Fruit fly (Drosophila melanogaster): ENCODE data around the gene CG5149.

CG5149 gene

DNA sequence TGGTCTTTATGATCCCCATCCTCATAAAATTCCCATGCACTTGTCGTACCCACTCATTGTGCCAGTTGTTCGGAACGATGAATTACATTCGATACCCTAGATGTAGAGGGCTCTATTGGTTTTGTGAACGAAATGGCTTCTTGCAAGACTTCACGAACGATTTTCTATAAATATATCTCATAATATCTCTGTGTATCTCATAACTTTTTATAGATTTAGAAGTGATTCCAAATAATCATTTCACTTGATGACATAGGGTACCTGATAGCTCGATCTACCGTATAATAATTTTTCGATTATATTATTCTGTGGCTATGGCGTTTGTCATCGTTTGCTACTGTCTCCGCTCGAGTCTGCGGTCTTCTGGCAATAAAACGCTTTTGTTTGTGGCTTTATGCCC is 8.9 kb upstream of the CG5149 start (continued):
- TF ChIP-seq CG1832 (GFP tag; optimal IDR thresholded peaks at IDR 0.05) = no peak
- TF ChIP-seq CG13894 (tag; optimal IDR thresholded peaks at IDR 0.05) = peak; percentile 40
- TF ChIP-seq CG15073 (GFP tag; optimal IDR thresholded peaks at IDR 0.05) = no peak
- TF ChIP-seq CG16863 (GFP tag; optimal IDR thresholded peaks at IDR 0.05) = no peak
- TF ChIP-seq slbo (GFP tag; IDR thresholded peaks at IDR 0.05) = peak; percentile 80
- TF ChIP-seq gro (GFP tag; optimal IDR thresholded peaks at IDR 0.05) = no peak
- TF ChIP-seq slou (GFP tag; optimal IDR thresholded peaks at IDR 0.05) = peak; percentile 7
- TF ChIP-seq zf30C (GFP tag; optimal IDR thresholded peaks at IDR 0.05) = no peak
- TF ChIP-seq CG10366 (GFP tag; IDR thresholded peaks at IDR 0.05) = peak; percentile 69
- no peak for TF ChIP-seq Atf-2 (GFP tag; optimal IDR thresholded peaks at IDR 0.05)
- TF ChIP-seq CG3163 (GFP tag; optimal IDR thresholded peaks at IDR 0.05) = no peak
- TF ChIP-seq Vsx1 (GFP tag; optimal IDR thresholded peaks at IDR 0.05) = no peak
- TF ChIP-seq so (GFP tag; IDR thresholded peaks at IDR 0.05) = peak; percentile 69; the same call in 2 of the 3 replicates
- peak; percentile 49 for TF ChIP-seq Dek (tag; optimal IDR thresholded peaks at IDR 0.05)
- peak; percentile 58 for TF ChIP-seq D19A (tag; optimal IDR thresholded peaks at IDR 0.05)
- peak; percentile 73 for TF ChIP-seq CG6689 (GFP tag; IDR thresholded peaks at IDR 0.05)
- TF ChIP-seq CG8924 (tag; optimal IDR thresholded peaks at IDR 0.05) = peak; percentile 67
- TF ChIP-seq CG14014 (GFP tag; IDR thresholded peaks at IDR 0.05) = peak; percentile 74
- no peak for TF ChIP-seq aop (GFP tag; IDR thresholded peaks at IDR 0.05)
- TF ChIP-seq CG2129 (GFP tag; IDR thresholded peaks at IDR 0.05; ENCODE audit: partially characterized antibody) = no peak
- TF ChIP-seq CG2712 (tag; optimal IDR thresholded peaks at IDR 0.05) = peak; percentile 74
- TF ChIP-seq Six4 (GFP tag; optimal IDR thresholded peaks at IDR 0.05) = peak; percentile 38
- peak; percentile 92 for TF ChIP-seq sens (GFP tag)
- peak; percentile 67 for TF ChIP-seq stc (GFP tag; IDR thresholded peaks at IDR 0.05)
- peak; percentile 63; the same call in 2 of the 3 replicates for TF ChIP-seq H15 (GFP tag; IDR thresholded peaks at IDR 0.05)
- TF ChIP-seq CG6813 (GFP tag; optimal IDR thresholded peaks at IDR 0.05) = peak; percentile 39
- peak; percentile 62 for TF ChIP-seq grau (tag; optimal IDR thresholded peaks at IDR 0.05)
- TF ChIP-seq Sox102F (GFP tag; optimal IDR thresholded peaks at IDR 0.05) = peak; percentile 77
- no peak for TF ChIP-seq repo (GFP tag; optimal IDR thresholded peaks at IDR 0.05)
- no peak for TF ChIP-seq insv (GFP tag; optimal IDR thresholded peaks at IDR 0.05)
- peak; percentile 17 for TF ChIP-seq CG3407 (GFP tag; optimal IDR thresholded peaks at IDR 0.05)
- TF ChIP-seq CG15479 (GFP tag; optimal IDR thresholded peaks at IDR 0.05) = no peak
- TF ChIP-seq MTF-1 (GFP tag; optimal IDR thresholded peaks at IDR 0.05; ENCODE audit: borderline replicate concordance) = peak; percentile 37
- no peak for TF ChIP-seq CG8478 (optimal IDR thresholded peaks at IDR 0.05)
- peak; percentile 58; the same call in 1 of the 2 replicates for TF ChIP-seq klu (GFP tag; IDR thresholded peaks at IDR 0.05)
- no peak for TF ChIP-seq CG4404 (GFP tag; IDR thresholded peaks at IDR 0.05)
- peak; percentile 75 for TF ChIP-seq Xbp1 (GFP tag; optimal IDR thresholded peaks at IDR 0.05)
- TF ChIP-seq tap (tag; optimal IDR thresholded peaks at IDR 0.05) = peak; percentile 56
- TF ChIP-seq Dip2 (GFP tag; IDR thresholded peaks at IDR 0.05) = no peak
- peak; percentile 45 for TF ChIP-seq CG12659 (GFP tag; optimal IDR thresholded peaks at IDR 0.05)
- TF ChIP-seq Spps (tag; optimal IDR thresholded peaks at IDR 0.05) = no peak
- TF ChIP-seq CG11085 (GFP tag; IDR thresholded peaks at IDR 0.05) = peak; percentile 65
- no peak for TF ChIP-seq Lpt (GFP tag; optimal IDR thresholded peaks at IDR 0.05)
- peak in 1 of 3 experiments; percentile 33 for TF ChIP-seq lola (GFP tag; optimal IDR thresholded peaks at IDR 0.05)
- TF ChIP-seq CG1792 (GFP tag; optimal IDR thresholded peaks at IDR 0.05) = no peak
- peak; percentile 46 for TF ChIP-seq CG15514 (GFP tag; optimal IDR thresholded peaks at IDR 0.05)
- peak; percentile 48; the same call in 1 of the 2 replicates for TF ChIP-seq ranshi (GFP tag; IDR thresholded peaks at IDR 0.05)
- no peak for TF ChIP-seq Kr (GFP tag; optimal IDR thresholded peaks at IDR 0.05)
- no peak for TF ChIP-seq p53 (GFP tag; optimal IDR thresholded peaks at IDR 0.05)
- peak; percentile 76 for TF ChIP-seq CG4730 (GFP tag; IDR thresholded peaks at IDR 0.05)
- TF ChIP-seq ewg (GFP tag; optimal IDR thresholded peaks at IDR 0.05) = peak; percentile 42
- TF ChIP-seq NfI (GFP tag; optimal IDR thresholded peaks at IDR 0.05) = peak; percentile 46

All from whole organism, embryonic.